Fruit fly (Drosophila melanogaster): ENCODE results near the gene Csas.
A peak's percentile ranks its signal among the peaks of the same experiment; 100 is the strongest.

- TF ChIP-seq Jra (GFP tag; optimal IDR thresholded peaks at IDR 0.05) (no peak), Rel (GFP tag; optimal IDR thresholded peaks at IDR 0.05) (no peak), Rel (tag; optimal IDR thresholded peaks at IDR 0.05) (peak; percentile 77), Sp1 (GFP tag; optimal IDR thresholded peaks at IDR 0.05) (no peak), sage (GFP tag; optimal IDR thresholded peaks at IDR 0.05) (no peak), Hnf4 (GFP tag; optimal IDR thresholded peaks at IDR 0.05) (no peak), psq (GFP tag; optimal IDR thresholded peaks at IDR 0.05) (no peak)
These were observed 17.8 kb upstream of the Csas start for dm6 chr3L:20006269-20007265.

All from whole organism, wandering third instar larva.